Worm (Caenorhabditis elegans) whole organism, mixed stage, embryonic: Measurements from ENCODE around the gene K11D12.6.

Source experiments
- cnd-1 ChIP-seq: fragments of 200-800 bp; sonication (Bioruptor generic); optimal IDR thresholded peaks from 2 replicates; lab custom pipeline; 2018; ENCODE audit warnings: mild to moderate bottlenecking, missing genetic modification characterization, missing compliant biosample characterization
- lsy-2 ChIP-seq: fragments of 150-350 bp; optimal IDR thresholded peaks from 2 replicates; lab custom pipeline; 2014; ENCODE audit warnings: missing biosample characterization, missing genetic modification characterization
- nhr-12 ChIP-seq: fragments of 150-350 bp; optimal IDR thresholded peaks from 2 replicates; lab custom pipeline; 2014; ENCODE audit warnings: missing biosample characterization, missing genetic modification characterization
- nhr-28 ChIP-seq: fragments of 150-350 bp; optimal IDR thresholded peaks from 2 replicates; lab custom pipeline; 2014; ENCODE audit warnings: missing biosample characterization, missing genetic modification characterization
- sem-2 ChIP-seq: fragments of 200-800 bp; sonication (Bioruptor generic); optimal IDR thresholded peaks from 2 replicates; lab custom pipeline; 2018; ENCODE audit warnings: mild to moderate bottlenecking, missing genetic modification characterization, missing compliant biosample characterization
- snpc-4 ChIP-seq: fragments of 150-350 bp; optimal IDR thresholded peaks from 2 replicates; lab custom pipeline; 2014; ENCODE audit warnings: missing biosample characterization, missing genetic modification characterization
- sptf-1 ChIP-seq: sonication (generic microtip); optimal IDR thresholded peaks from 2 replicates; lab custom pipeline; 2017; ENCODE audit warnings: mild to moderate bottlenecking, missing genetic modification characterization, moderate library complexity, missing compliant biosample characterization
- unc-39 ChIP-seq: fragments of 150-350 bp; optimal IDR thresholded peaks from 2 replicates; lab custom pipeline; 2014; ENCODE audit warnings: missing biosample characterization, missing genetic modification characterization

DNA sequence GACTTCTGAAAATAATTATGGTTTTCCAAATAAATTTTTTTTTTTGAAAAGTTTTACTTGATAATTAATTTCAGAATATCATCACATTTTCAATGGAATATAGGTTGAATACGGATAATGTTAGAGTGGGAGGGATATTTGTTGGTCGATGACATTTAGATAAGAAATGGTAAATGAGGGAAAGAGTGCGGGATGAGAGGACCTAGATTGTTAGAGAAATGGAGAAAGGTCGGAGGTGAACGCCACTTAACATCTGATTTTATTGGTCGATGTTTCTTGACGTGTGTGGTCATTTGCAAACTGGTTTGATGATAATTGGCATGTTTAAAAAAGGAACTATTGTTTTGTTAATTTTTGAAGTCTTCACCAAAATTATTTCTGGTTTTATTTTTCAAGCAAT lies 3.5 kb upstream of the K11D12.6 start:
- no peak for TF ChIP-seq sem-2 (GFP tag; lab: Kevin White, UChicago)
- no peak for TF ChIP-seq nhr-28 (tag; lab: Kevin White, UChicago)
- TF ChIP-seq lsy-2 (tag; lab: Kevin White, UChicago): no peak
- TF ChIP-seq snpc-4 (tag; lab: Kevin White, UChicago): no peak
- no peak for TF ChIP-seq sptf-1 (tag; lab: Kevin White, UChicago)
- TF ChIP-seq nhr-12 (tag; lab: Kevin White, UChicago): no peak
- TF ChIP-seq cnd-1 (tag; lab: Kevin White, UChicago): no peak
- TF ChIP-seq unc-39: no peak
